Fruit fly (Drosophila melanogaster) whole organism, embryonic: ENCODE data around the gene Gclc.

Source experiments
- BEAF-32 ChIP-seq: fragments of 200-800 bp; sonication (Bioruptor generic); optimal IDR thresholded peaks from 3 replicates; lab custom pipeline; 2017; ENCODE audit warnings: missing biosample characterization, missing genetic modification characterization, mild to moderate bottlenecking, moderate library complexity, missing genetic modification reagents
- Bteb2 ChIP-seq: fragments of 200-800 bp; sonication (Bioruptor generic); optimal IDR thresholded peaks from 2 replicates; lab custom pipeline; 2016; ENCODE audit warnings: missing biosample characterization, missing genetic modification characterization
- CG1024 ChIP-seq: fragments of 200-800 bp; sonication (Bioruptor generic); IDR thresholded peaks from 2 replicates; pipeline ENCODE4 v1.3.6; 2022; ENCODE audit warnings: missing biosample characterization, missing genetic modification characterization
- CG12744 ChIP-seq: fragments of 200-800 bp; sonication (Bioruptor generic); optimal IDR thresholded peaks from 2 replicates; lab custom pipeline; 2016; ENCODE audit warnings: missing biosample characterization, missing genetic modification characterization
- CG13775 ChIP-seq: fragments of 200-800 bp; sonication (Bioruptor generic); optimal IDR thresholded peaks from 3 replicates; lab custom pipeline; 2017; ENCODE audit warnings: missing biosample characterization, mild to moderate bottlenecking, missing genetic modification characterization
- CG14710 ChIP-seq: fragments of 200-800 bp; sonication (Bioruptor generic); optimal IDR thresholded peaks from 3 replicates; lab custom pipeline; 2019; ENCODE audit warnings: missing biosample characterization, mild to moderate bottlenecking, missing genetic modification characterization, moderate library complexity
- CG16813 ChIP-seq: fragments of 200-800 bp; sonication (Bioruptor generic); IDR thresholded peaks from 3 replicates; pipeline ENCODE4 v1.3.6; 2022; ENCODE audit warnings: missing biosample characterization, missing genetic modification characterization; ENCODE audit not compliant: partially characterized antibody
- CG17568 ChIP-seq: fragments of 200-800 bp; sonication (Bioruptor generic); optimal IDR thresholded peaks from 2 replicates; lab custom pipeline; 2018; ENCODE audit warnings: missing biosample characterization, mild to moderate bottlenecking, missing genetic modification characterization, moderate library complexity
- CG3163 ChIP-seq: fragments of 200-800 bp; sonication (Bioruptor generic); optimal IDR thresholded peaks from 3 replicates; lab custom pipeline; 2016; ENCODE audit warnings: missing biosample characterization, missing genetic modification characterization
- CG3726 ChIP-seq: fragments of 200-800 bp; sonication (Bioruptor generic); IDR thresholded peaks from 3 replicates; pipeline ENCODE4, ENCODE4 v1.3.6; 2022; ENCODE audit warnings: missing biosample characterization, missing genetic modification characterization
- CG4360 ChIP-seq: fragments of 200-800 bp; sonication (Bioruptor generic); IDR thresholded peaks from 2 replicates; pipeline ENCODE4 v1.3.6; 2022; ENCODE audit warnings: missing biosample characterization, missing genetic modification characterization
- CG43689 ChIP-seq: fragments of 200-800 bp; sonication (Bioruptor generic); IDR thresholded peaks from 2 replicates; pipeline ENCODE4 v1.3.6; 2022; ENCODE audit warnings: missing biosample characterization, missing genetic modification characterization
- CG4617 ChIP-seq: fragments of 200-800 bp; sonication (Bioruptor generic); optimal IDR thresholded peaks from 3 replicates; lab custom pipeline; 2016; ENCODE audit warnings: missing biosample characterization, missing genetic modification characterization, borderline replicate concordance
- CG4707 ChIP-seq: fragments of 200-800 bp; sonication (Bioruptor generic); optimal IDR thresholded peaks from 2 replicates; lab custom pipeline; 2018; ENCODE audit warnings: missing biosample characterization, mild to moderate bottlenecking, missing genetic modification characterization, moderate library complexity
- CG4854 ChIP-seq: fragments of 200-800 bp; sonication (Bioruptor generic); optimal IDR thresholded peaks from 2 replicates; lab custom pipeline; 2016; ENCODE audit warnings: missing biosample characterization, missing genetic modification characterization, inconsistent platforms
- CG6765 ChIP-seq: fragments of 200-800 bp; sonication (Bioruptor generic); optimal IDR thresholded peaks from 3 replicates; lab custom pipeline; 2017; ENCODE audit warnings: missing biosample characterization, mild to moderate bottlenecking, missing genetic modification characterization
- CG7271 ChIP-seq: fragments of 200-800 bp; sonication (Bioruptor generic); optimal IDR thresholded peaks from 2 replicates; lab custom pipeline; 2018; ENCODE audit warnings: missing biosample characterization, mild to moderate bottlenecking, missing genetic modification characterization, moderate library complexity
- CG8944 ChIP-seq: fragments of 200-800 bp; sonication (Bioruptor generic); optimal IDR thresholded peaks from 3 replicates; lab custom pipeline; 2016; ENCODE audit warnings: missing biosample characterization, missing genetic modification characterization
- CG9727 ChIP-seq: fragments of 200-800 bp; sonication (Bioruptor generic); optimal IDR thresholded peaks from 3 replicates; lab custom pipeline; 2017; ENCODE audit warnings: missing biosample characterization, mild to moderate bottlenecking, missing genetic modification characterization
- CG9876 ChIP-seq: fragments of 200-800 bp; sonication (Bioruptor generic); optimal IDR thresholded peaks from 2 replicates; lab custom pipeline; 2016; ENCODE audit warnings: missing biosample characterization, missing genetic modification characterization
- CkIIα-i1 ChIP-seq: fragments of 200-800 bp; sonication (Bioruptor generic); IDR thresholded peaks from 2 replicates; pipeline ENCODE4 v1.3.6; 2022; ENCODE audit warnings: missing biosample characterization, missing genetic modification characterization
- E2f2 ChIP-seq: fragments of 200-800 bp; sonication (Bioruptor generic); IDR thresholded peaks from 2 replicates; pipeline ENCODE4 v1.3.6; 2022; ENCODE audit warnings: missing biosample characterization, missing genetic modification characterization
- HLH54F ChIP-seq: fragments of 200-800 bp; sonication (Bioruptor generic); optimal IDR thresholded peaks from 3 replicates; lab custom pipeline; 2016; ENCODE audit warnings: missing biosample characterization, missing genetic modification characterization
- HmgZ ChIP-seq: fragments of 200-800 bp; sonication (Bioruptor generic); optimal IDR thresholded peaks from 2 replicates; lab custom pipeline; 2018; ENCODE audit warnings: missing biosample characterization, mild to moderate bottlenecking, missing genetic modification characterization
- Kr ChIP-seq: fragments of 200-800 bp; sonication (Bioruptor generic); optimal IDR thresholded peaks from 2 replicates; lab custom pipeline; 2017; ENCODE audit warnings: missing biosample characterization, mild to moderate bottlenecking, missing genetic modification characterization
- MESR4 ChIP-seq: fragments of 200-800 bp; sonication (Bioruptor generic); optimal IDR thresholded peaks from 2 replicates; lab custom pipeline; 2018; ENCODE audit warnings: missing biosample characterization, mild to moderate bottlenecking, missing genetic modification characterization, moderate library complexity
- Scr ChIP-seq: fragments of 200-800 bp; sonication (Bioruptor generic); IDR thresholded peaks from 2 replicates; pipeline ENCODE4 v1.3.6; 2022; ENCODE audit warnings: missing biosample characterization, missing genetic modification characterization; ENCODE audit not compliant: partially characterized antibody
- Usf ChIP-seq: fragments of 200-800 bp; sonication (Bioruptor generic); optimal IDR thresholded peaks from 2 replicates; lab custom pipeline; 2017; ENCODE audit warnings: missing genotype, missing biosample characterization, missing genetic modification characterization
- ab ChIP-seq: fragments of 200-800 bp; sonication (Bioruptor generic); optimal IDR thresholded peaks from 2 replicates; lab custom pipeline; 2016; ENCODE audit warnings: missing biosample characterization, missing genetic modification characterization
- al ChIP-seq: fragments of 200-800 bp; sonication (Bioruptor generic); IDR thresholded peaks from 2 replicates; pipeline ENCODE4 v1.3.6; 2022; ENCODE audit warnings: missing biosample characterization, missing genetic modification characterization
- bab2 ChIP-seq: fragments of 200-800 bp; sonication (Bioruptor generic); optimal IDR thresholded peaks from 2 replicates; lab custom pipeline; 2016; ENCODE audit warnings: missing biosample characterization, missing genetic modification characterization
- bcd ChIP-seq: fragments of 200-800 bp; sonication (Bioruptor generic); optimal IDR thresholded peaks from 2 replicates; lab custom pipeline; 2017; ENCODE audit warnings: missing biosample characterization, mild to moderate bottlenecking, missing genetic modification characterization
- gcm ChIP-seq: fragments of 200-800 bp; sonication (Bioruptor generic); optimal IDR thresholded peaks from 2 replicates; lab custom pipeline; 2019; ENCODE audit warnings: missing biosample characterization, mild to moderate bottlenecking, missing genetic modification characterization, moderate library complexity
- gt ChIP-seq: fragments of 200-800 bp; sonication (Bioruptor generic); IDR thresholded peaks from 2 replicates; pipeline ENCODE4 v1.3.6; 2022; ENCODE audit warnings: missing biosample characterization, missing genetic modification characterization
- ham ChIP-seq: fragments of 200-800 bp; sonication (Bioruptor generic); IDR thresholded peaks from 2 replicates; pipeline ENCODE4 v1.3.6; 2022; ENCODE audit warnings: missing biosample characterization, missing genetic modification characterization
- hkb ChIP-seq, 2 experiments: fragments of 200-800 bp in 1 of 2; fragments of >200 bp in 1 of 2; sonication (Bioruptor generic) in 1 of 2; IDR thresholded peaks in 1 of 2; optimal IDR thresholded peaks in 1 of 2; 2 replicates each; pipeline versions ENCODE4 v1.3.6 to Lab custom; 2017 to 2022; ENCODE audit warnings: missing biosample characterization in 1 of 2, missing genetic modification characterization in 1 of 2
- insv ChIP-seq, 2 experiments: fragments of 200-800 bp; sonication (Bioruptor generic); optimal IDR thresholded peaks; 3 replicates each; lab custom pipeline; 2016 to 2018; ENCODE audit warnings: missing biosample characterization in 2 of 2, missing genetic modification characterization in 2 of 2
- luna ChIP-seq: fragments of 200-800 bp; sonication (Bioruptor generic); optimal IDR thresholded peaks from 2 replicates; lab custom pipeline; 2016; ENCODE audit warnings: missing biosample characterization, missing genetic modification characterization
- odd ChIP-seq: fragments of 200-800 bp; sonication (Bioruptor generic); optimal IDR thresholded peaks from 2 replicates; lab custom pipeline; 2017; ENCODE audit warnings: missing biosample characterization, mild to moderate bottlenecking, missing genetic modification characterization
- pan ChIP-seq, 4 experiments: fragments of >200 bp in 3 of 4; fragments of 200-800 bp in 1 of 4; sonication (Bioruptor generic) in 1 of 4; optimal IDR thresholded peaks in 3 of 4; IDR thresholded peaks in 1 of 4; 2 replicates each; pipeline versions ENCODE4 v1.3.6 to Lab custom; 2017 to 2022; ENCODE audit warnings: missing biosample characterization in 2 of 4, missing genetic modification characterization in 2 of 4, mixed read lengths in 1 of 4
- pum ChIP-seq: fragments of 200-800 bp; sonication (Bioruptor generic); optimal IDR thresholded peaks from 2 replicates; lab custom pipeline; 2016; ENCODE audit warnings: missing biosample characterization, missing genetic modification characterization
- row ChIP-seq: fragments of 200-800 bp; sonication (Bioruptor generic); IDR thresholded peaks from 3 replicates; pipeline ENCODE4 v1.3.6; 2022; ENCODE audit warnings: missing biosample characterization, missing genetic modification characterization
- sim ChIP-seq: fragments of 200-800 bp; sonication (Bioruptor generic); IDR thresholded peaks from 2 replicates; pipeline ENCODE4 v1.3.6; 2022; ENCODE audit warnings: missing biosample characterization, missing genetic modification characterization
- ssp ChIP-seq: fragments of 200-800 bp; sonication (Bioruptor generic); IDR thresholded peaks from 2 replicates; pipeline ENCODE4 v1.3.6; 2022; ENCODE audit warnings: missing biosample characterization, missing genetic modification characterization
- stc ChIP-seq: fragments of 200-800 bp; sonication (Bioruptor generic); IDR thresholded peaks from 2 replicates; pipeline ENCODE4 v1.3.6; 2022; ENCODE audit warnings: missing biosample characterization, missing genetic modification characterization
- usp ChIP-seq: fragments of >200 bp; optimal IDR thresholded peaks from 2 replicates; lab custom pipeline; 2017; ENCODE audit warnings: missing biosample characterization, missing genetic modification characterization
- vfl ChIP-seq: fragments of 200-800 bp; sonication (Bioruptor generic); optimal IDR thresholded peaks from 2 replicates; lab custom pipeline; 2016; ENCODE audit warnings: missing biosample characterization, missing genetic modification characterization
- zfh2 ChIP-seq: fragments of 200-800 bp; sonication (Bioruptor generic); optimal IDR thresholded peaks from 2 replicates; lab custom pipeline; 2016; ENCODE audit warnings: missing biosample characterization, missing genetic modification characterization

Gene Gclc

dm6 chrX:8114476-8115342 lies 1.2 kb downstream of the Gclc start (continued):
- TF ChIP-seq CG43689 (GFP tag; lab: Robert Waterston, UW): no peak
- TF ChIP-seq CG8944: peak; percentile 14
- no peak for TF ChIP-seq BEAF-32 (GFP tag; lab: Kevin White, UChicago)
- TF ChIP-seq luna (GFP tag; lab: Kevin White, UChicago): peak; percentile 4
- TF ChIP-seq CG9876: no peak
- peak; percentile 20 for TF ChIP-seq CG3163 (GFP tag; lab: Kevin White, UChicago)
- TF ChIP-seq row (GFP tag; lab: Robert Waterston, UW): peak; percentile 76
- peak; percentile 26 for TF ChIP-seq gcm
- no peak for TF ChIP-seq Scr
- TF ChIP-seq bcd (GFP tag; lab: Kevin White, UChicago): peak; percentile 38
- no peak for TF ChIP-seq Usf (GFP tag; lab: Kevin White, UChicago)
- TF ChIP-seq pum (GFP tag; lab: Kevin White, UChicago): peak; percentile 15
- peak; percentile 64 to 94 for TF ChIP-seq insv (GFP tag; optimal IDR thresholded peaks at IDR 0.05; lab: Kevin White, UChicago)
- TF ChIP-seq al (GFP tag; lab: Robert Waterston, UW): peak; percentile 57
- TF ChIP-seq CG4617 (GFP tag; lab: Kevin White, UChicago): no peak
- TF ChIP-seq zfh2: peak; percentile 50
- TF ChIP-seq CG7271: no peak
- no peak for TF ChIP-seq ab (GFP tag; lab: Kevin White, UChicago)
- peak; percentile 48 for TF ChIP-seq Bteb2 (GFP tag; lab: Kevin White, UChicago)
- TF ChIP-seq CG17568: peak; percentile 57
- 0 out of 3 replicates have a peak, but pooled peaks have one; percentile 59 for TF ChIP-seq CG3726
- TF ChIP-seq sim (GFP tag; lab: Robert Waterston, UW): 0 out of 2 replicates have a peak, but pooled peaks have one; percentile 23
- TF ChIP-seq CG4854 (GFP tag; lab: Kevin White, UChicago): peak; percentile 15
- TF ChIP-seq gt (GFP tag; lab: Robert Waterston, UW): no peak
- TF ChIP-seq CG14710 (tag; lab: Kevin White, UChicago): peak; percentile 7
- TF ChIP-seq odd (GFP tag; lab: Kevin White, UChicago): peak; percentile 66
- no peak for TF ChIP-seq pan (optimal IDR thresholded peaks at IDR 0.05; lab: Kevin White, UChicago)
- peak in 1 of 2 experiments; percentile 73 for TF ChIP-seq pan (GFP tag; optimal IDR thresholded peaks at IDR 0.05 in 1 of 2, IDR thresholded peaks at IDR 0.05 in 1 of 2)
- peak; percentile 64 for TF ChIP-seq HmgZ (tag; lab: Kevin White, UChicago)
- peak; percentile 52 for TF ChIP-seq CG13775 (GFP tag; lab: Kevin White, UChicago)
- TF ChIP-seq usp: no peak
- TF ChIP-seq CG4360 (GFP tag; lab: Robert Waterston, UW): peak; percentile 31; the same call in 1 of the 2 replicates
- peak; percentile 39 for TF ChIP-seq bab2 (GFP tag; lab: Kevin White, UChicago)
- peak; percentile 58 for TF ChIP-seq CG9727 (GFP tag; lab: Kevin White, UChicago)
- TF ChIP-seq CG4707 (GFP tag; lab: Kevin White, UChicago): no peak
- TF ChIP-seq hkb (optimal IDR thresholded peaks at IDR 0.05; lab: Kevin White, UChicago): no peak
- peak; percentile 62; the same call in 1 of the 2 replicates for TF ChIP-seq hkb (GFP tag; IDR thresholded peaks at IDR 0.05; lab: Robert Waterston, UW)
- no peak for TF ChIP-seq ssp (GFP tag; lab: Robert Waterston, UW)
- peak; percentile 67 for TF ChIP-seq stc
- TF ChIP-seq ham (GFP tag; lab: Robert Waterston, UW): no peak
- TF ChIP-seq HLH54F (GFP tag; lab: Kevin White, UChicago): peak; percentile 33
- TF ChIP-seq Kr (GFP tag; lab: Kevin White, UChicago): no peak
- TF ChIP-seq CG1024 (GFP tag; lab: Robert Waterston, UW): no peak
- TF ChIP-seq CG16813 (GFP tag; lab: Robert Waterston, UW): no peak
- TF ChIP-seq E2f2 (GFP tag; lab: Robert Waterston, UW): peak; percentile 38; the same call in 1 of the 2 replicates
- TF ChIP-seq CG12744 (GFP tag; lab: Kevin White, UChicago): peak; percentile 57
- peak; percentile 64 for TF ChIP-seq vfl
- TF ChIP-seq MESR4: no peak
- TF ChIP-seq CG6765 (GFP tag; lab: Kevin White, UChicago): peak; percentile 77
- TF ChIP-seq CkIIα-i1 (GFP tag; lab: Robert Waterston, UW): no peak
